Worm (Caenorhabditis elegans) whole organism, young adult: ENCODE data around the gene aman-1.

Experiments used
- B0019.2 ChIP-seq: fragments of 200-800 bp; sonication (Bioruptor generic); conservative IDR thresholded peaks from 2 replicates; pipeline ENCODE4 v1.3.6; 2022; ENCODE audit warnings: missing genetic modification reagents, missing genetic modification characterization, missing compliant biosample characterization
- C17E4.6 ChIP-seq: fragments of 200-800 bp; sonication (Bioruptor generic); IDR thresholded peaks from 2 replicates; pipeline ENCODE4 v1.3.6; 2022; ENCODE audit warnings: missing genetic modification reagents, missing genetic modification characterization, missing compliant biosample characterization
- ama-1 ChIP-seq, 3 experiments: fragments of 150-350 bp in 1 of 3; sonication (generic microtip) in 2 of 3; optimal IDR thresholded peaks; 2 replicates each; lab custom pipeline; 2014 to 2018; ENCODE audit warnings: missing biosample characterization in 2 of 3, missing genetic modification characterization in 2 of 3, missing genetic modification reagents in 2 of 3
- let-607 ChIP-seq, 2 experiments: fragments of 200-800 bp in 1 of 2; sonication (Bioruptor generic) in 1 of 2; sonication (generic microtip) in 1 of 2; optimal IDR thresholded peaks; 2 replicates each; lab custom pipeline; 2016 to 2018; ENCODE audit warnings: mild to moderate bottlenecking in 2 of 2, missing compliant biosample characterization in 2 of 2, missing genetic modification characterization in 2 of 2, moderate library complexity in 2 of 2, missing genotype in 1 of 2
- mxl-1 ChIP-seq: sonication (generic microtip); optimal IDR thresholded peaks from 2 replicates; lab custom pipeline; 2016; ENCODE audit warnings: missing genetic modification characterization, missing compliant biosample characterization
- nfya-1 ChIP-seq: sonication (generic microtip); optimal IDR thresholded peaks from 2 replicates; lab custom pipeline; 2017; ENCODE audit warnings: antibody characterized with exemption, missing compliant biosample characterization, missing genetic modification characterization, borderline replicate concordance; ENCODE audit not compliant: insufficient read depth
- nhr-179 ChIP-seq: sonication (generic microtip); optimal IDR thresholded peaks from 2 replicates; lab custom pipeline; 2016; ENCODE audit warnings: mild to moderate bottlenecking, missing genetic modification characterization, missing compliant biosample characterization
- nhr-27 ChIP-seq: fragments of 200-800 bp; sonication (Bioruptor generic); optimal IDR thresholded peaks from 2 replicates; lab custom pipeline; 2018; ENCODE audit warnings: mild to moderate bottlenecking, missing genetic modification characterization, moderate library complexity, missing compliant biosample characterization
- sea-2 ChIP-seq: fragments of 200-800 bp; sonication (Bioruptor generic); IDR thresholded peaks from 2 replicates; pipeline ENCODE4 v1.3.6; 2022; ENCODE audit warnings: missing genetic modification characterization, missing compliant biosample characterization
- snpc-4 ChIP-seq, 5 experiments: fragments of 150-350 bp in 1 of 5; sonication (generic microtip) in 4 of 5; optimal IDR thresholded peaks; 2 replicates each; lab custom pipeline; 2014 to 2018; ENCODE audit warnings: missing genetic modification characterization in 5 of 5, missing biosample characterization in 3 of 5, antibody characterized with exemption in 2 of 5, mild to moderate bottlenecking in 2 of 5, missing compliant biosample characterization in 2 of 5, missing genotype in 2 of 5, moderate library complexity in 2 of 5, missing genetic modification reagents in 1 of 5
- unc-62 ChIP-seq: fragments of 150-350 bp; optimal IDR thresholded peaks from 2 replicates; lab custom pipeline; 2014; ENCODE audit warnings: missing biosample characterization, missing genetic modification reagents, missing genetic modification characterization
- xnd-1 ChIP-seq: sonication (generic microtip); optimal IDR thresholded peaks from 2 replicates; lab custom pipeline; 2016; ENCODE audit warnings: missing genotype, missing genetic modification reagents, missing genetic modification characterization, missing compliant biosample characterization
- zim-3 ChIP-seq: sonication (generic microtip); optimal IDR thresholded peaks from 2 replicates; lab custom pipeline; 2017; ENCODE audit warnings: mild to moderate bottlenecking, missing genetic modification characterization, moderate library complexity, missing compliant biosample characterization

ce11 chrX:4761540-4761939 is 28.6 kb downstream of the aman-1 start, which contains the start of gene mls-2:
- no peak for TF ChIP-seq nhr-179 (tag; lab: Kevin White, UChicago)
- no peak for TF ChIP-seq zim-3 (tag; lab: Kevin White, UChicago)
- TF ChIP-seq ama-1 (optimal IDR thresholded peaks at IDR 0.05; lab: Kevin White, UChicago) = no peak
- no peak for TF ChIP-seq ama-1 (GFP tag; optimal IDR thresholded peaks at IDR 0.05; lab: Kevin White, UChicago)
- TF ChIP-seq xnd-1 (tag; lab: Kevin White, UChicago) = no peak
- TF ChIP-seq snpc-4 (GFP tag; optimal IDR thresholded peaks at IDR 0.05; lab: Kevin White, UChicago) = no peak
- TF ChIP-seq snpc-4 (tag; optimal IDR thresholded peaks at IDR 0.05; lab: Kevin White, UChicago) = no peak
- TF ChIP-seq B0019.2 (GFP tag; lab: Robert Waterston, UW) = no peak
- no peak for TF ChIP-seq let-607 (tag; optimal IDR thresholded peaks at IDR 0.05; lab: Kevin White, UChicago)
- no peak for TF ChIP-seq C17E4.6
- TF ChIP-seq unc-62 (GFP tag; lab: Kevin White, UChicago) = no peak
- TF ChIP-seq sea-2 = no peak
- no peak for TF ChIP-seq nhr-27 (tag; lab: Kevin White, UChicago)
- TF ChIP-seq mxl-1 (tag; lab: Kevin White, UChicago) = no peak
- TF ChIP-seq nfya-1 (tag; lab: Kevin White, UChicago) = no peak
